Fruit fly (Drosophila melanogaster) whole organism, pupa: ENCODE data around the gene Yp1.

ENCODE experiments used
- CG13204 ChIP-seq: fragments of 200-800 bp; sonication (Bioruptor generic); optimal IDR thresholded peaks from 2 replicates; lab custom pipeline; 2018; ENCODE audit warnings: missing biosample characterization, mild to moderate bottlenecking, missing genetic modification characterization, moderate library complexity
- CG8159 ChIP-seq: fragments of 200-800 bp; sonication (Bioruptor generic); optimal IDR thresholded peaks from 3 replicates; lab custom pipeline; 2018; ENCODE audit warnings: missing biosample characterization, mild to moderate bottlenecking, missing genetic modification characterization, moderate library complexity
- Snoo ChIP-seq: fragments of 200-800 bp; sonication (Bioruptor generic); optimal IDR thresholded peaks from 3 replicates; lab custom pipeline; 2017; ENCODE audit warnings: missing biosample characterization, mild to moderate bottlenecking, missing genetic modification characterization, inconsistent platforms

DNA sequence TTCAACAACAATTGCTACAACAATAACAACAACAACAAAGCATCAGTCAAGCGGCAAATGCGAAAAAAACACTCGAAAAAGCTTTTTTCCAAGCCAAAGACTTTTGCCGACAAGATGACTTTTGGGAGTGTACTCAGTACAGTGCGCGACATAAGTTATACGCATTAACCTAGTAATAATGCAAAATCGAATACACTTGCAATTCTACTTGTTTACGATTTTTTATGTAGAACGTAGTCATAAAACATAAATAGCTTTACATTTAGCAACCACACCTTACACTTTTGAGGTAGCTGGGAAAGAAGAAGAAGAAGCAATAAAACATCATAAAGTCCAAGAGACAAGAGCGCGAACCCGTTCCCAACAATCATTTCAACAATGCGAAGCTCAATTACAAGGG lies 50.9 kb downstream of the Yp1 start:
- TF ChIP-seq Snoo (tag; lab: Kevin White, UChicago), result peak; percentile 67
- peak; percentile 53 for TF ChIP-seq CG8159 (tag; lab: Kevin White, UChicago)
- TF ChIP-seq CG13204 (GFP tag; lab: Kevin White, UChicago), result no peak
